Fruit fly (Drosophila melanogaster): Measurements from ENCODE around the gene SmE.

The SmE gene

dm6 chr2L:7890654-7891114, 5.4 kb upstream of the SmE start, which contains the start of gene Spn28Db:
Spn28Db (minus strand) TSS chr2L:7890704.
- TF ChIP-seq CrebA (GFP tag; optimal IDR thresholded peaks at IDR 0.05; ENCODE audit: borderline replicate concordance) (no peak), HLH106 (tag; optimal IDR thresholded peaks at IDR 0.05) (no peak), GATAd (GFP tag; optimal IDR thresholded peaks at IDR 0.05) (no peak), Sp1 (GFP tag; optimal IDR thresholded peaks at IDR 0.05) (no peak), N (GFP tag; optimal IDR thresholded peaks at IDR 0.05) (no peak), Dfd (GFP tag; optimal IDR thresholded peaks at IDR 0.05) (no peak), foxo (GFP tag; optimal IDR thresholded peaks at IDR 0.05) (no peak), Myc (optimal IDR thresholded peaks at IDR 0.05) (peak; percentile 47), rgr (GFP tag; optimal IDR thresholded peaks at IDR 0.05) (no peak), dl (GFP tag; optimal IDR thresholded peaks at IDR 0.05; ENCODE audit: insufficient read depth in 1 of 2, partially characterized antibody in 2 of 2) (peak in 1 of 2 experiments; percentile 18), fru (GFP tag; optimal IDR thresholded peaks at IDR 0.05) (no peak), tai (GFP tag; optimal IDR thresholded peaks at IDR 0.05) (peak; percentile 46), lola (GFP tag; optimal IDR thresholded peaks at IDR 0.05) (no peak)

dm6 chr2L:7889029-7889428, 3.8 kb upstream of the SmE start, which contains the start of gene Spn28Da:
Spn28Da (minus strand) TSS chr2L:7889129.
- TF ChIP-seq foxo (GFP tag; optimal IDR thresholded peaks at IDR 0.05) = no peak
- no peak for TF ChIP-seq fru (GFP tag; optimal IDR thresholded peaks at IDR 0.05)
- TF ChIP-seq Hnf4 (GFP tag; optimal IDR thresholded peaks at IDR 0.05) = no peak
- TF ChIP-seq CG9705 (GFP tag; optimal IDR thresholded peaks at IDR 0.05) = no peak
- no peak for TF ChIP-seq brk (GFP tag; optimal IDR thresholded peaks at IDR 0.05)
- no peak for TF ChIP-seq Hr78 (GFP tag; optimal IDR thresholded peaks at IDR 0.05)
- TF ChIP-seq Dfd (GFP tag; optimal IDR thresholded peaks at IDR 0.05) = no peak
- TF ChIP-seq Mio (GFP tag; optimal IDR thresholded peaks at IDR 0.05) = no peak
- no peak for TF ChIP-seq OdsH (GFP tag; optimal IDR thresholded peaks at IDR 0.05)
- no peak for TF ChIP-seq sage (GFP tag; optimal IDR thresholded peaks at IDR 0.05)
- TF ChIP-seq Hr83 (GFP tag; optimal IDR thresholded peaks at IDR 0.05; ENCODE audit: poor library complexity, severe bottlenecking) = no peak
- no peak for TF ChIP-seq Sp1 (GFP tag; optimal IDR thresholded peaks at IDR 0.05)
- TF ChIP-seq br (GFP tag; optimal IDR thresholded peaks at IDR 0.05) = no peak
- no peak for TF ChIP-seq Abd-B (GFP tag; optimal IDR thresholded peaks at IDR 0.05)
- TF ChIP-seq CrebA (GFP tag; optimal IDR thresholded peaks at IDR 0.05; ENCODE audit: borderline replicate concordance) = no peak
- no peak for TF ChIP-seq usp (GFP tag; optimal IDR thresholded peaks at IDR 0.05)
- no peak for TF ChIP-seq Myc (optimal IDR thresholded peaks at IDR 0.05)
- no peak for TF ChIP-seq dl (GFP tag; optimal IDR thresholded peaks at IDR 0.05; ENCODE audit: insufficient read depth in 1 of 2, partially characterized antibody in 2 of 2)
- no peak for TF ChIP-seq sv (GFP tag; optimal IDR thresholded peaks at IDR 0.05)
- TF ChIP-seq h (GFP tag; optimal IDR thresholded peaks at IDR 0.05) = no peak

- no peak for TF ChIP-seq Vsx2 (GFP tag; optimal IDR thresholded peaks at IDR 0.05; ENCODE audit: partially characterized antibody)
- no peak for TF ChIP-seq dmrt93B (GFP tag; optimal IDR thresholded peaks at IDR 0.05)
- no peak for TF ChIP-seq sage (GFP tag; optimal IDR thresholded peaks at IDR 0.05)
- TF ChIP-seq fru (GFP tag; optimal IDR thresholded peaks at IDR 0.05) = no peak
- TF ChIP-seq Rel (GFP tag; optimal IDR thresholded peaks at IDR 0.05) = no peak
- TF ChIP-seq Rel (tag; optimal IDR thresholded peaks at IDR 0.05) = no peak
- no peak for TF ChIP-seq psq (GFP tag; optimal IDR thresholded peaks at IDR 0.05)
- no peak for TF ChIP-seq usp (GFP tag; optimal IDR thresholded peaks at IDR 0.05)
- no peak for TF ChIP-seq Hnf4 (GFP tag; optimal IDR thresholded peaks at IDR 0.05)
Measured at dm6 chr2L:7887333-7887732, 2.1 kb upstream of the SmE start, which contains the start of gene CG7102. CG7102 (minus strand) TSS chr2L:7887513.

dm6 chr2L:7885952-7886351, 702 bp upstream of the SmE start:
- TF ChIP-seq tai (GFP tag; optimal IDR thresholded peaks at IDR 0.05) (peak; percentile 35), CG32264 (GFP tag; optimal IDR thresholded peaks at IDR 0.05) (no peak), GATAd (GFP tag; optimal IDR thresholded peaks at IDR 0.05) (no peak), Myc (optimal IDR thresholded peaks at IDR 0.05) (peak; percentile 9), Jra (GFP tag; optimal IDR thresholded peaks at IDR 0.05) (no peak), CrebA (GFP tag; optimal IDR thresholded peaks at IDR 0.05; ENCODE audit: borderline replicate concordance) (no peak), Abd-B (GFP tag; optimal IDR thresholded peaks at IDR 0.05) (no peak), Hr83 (GFP tag; optimal IDR thresholded peaks at IDR 0.05; ENCODE audit: poor library complexity, severe bottlenecking) (no peak)

Data from whole organism, wandering third instar larva.